Worm (Caenorhabditis elegans) whole organism, L3 larva: ENCODE results near the gene srj-10.
A peak's percentile ranks its signal among the peaks of the same experiment; 100 is the strongest.

ENCODE experiments used
- R02D3.7 ChIP-seq: fragments of 150-350 bp; optimal IDR thresholded peaks from 2 replicates; lab custom pipeline; 2014; ENCODE audit warnings: missing biosample characterization, missing genetic modification characterization
- ZK546.5 ChIP-seq: sonication (generic microtip); optimal IDR thresholded peaks from 2 replicates; lab custom pipeline; 2017; ENCODE audit warnings: missing biosample characterization, missing genetic modification characterization
- fkh-10 ChIP-seq: sonication (generic microtip); optimal IDR thresholded peaks from 2 replicates; lab custom pipeline; 2017; ENCODE audit warnings: missing biosample characterization, missing genetic modification reagents, missing genetic modification characterization
- fkh-2 ChIP-seq: fragments of 150-350 bp; optimal IDR thresholded peaks from 2 replicates; lab custom pipeline; 2014; ENCODE audit warnings: missing biosample characterization, missing genetic modification reagents, missing genetic modification characterization
- fos-1 ChIP-seq: fragments of 150-350 bp; optimal IDR thresholded peaks from 2 replicates; lab custom pipeline; 2014; ENCODE audit warnings: missing biosample characterization, missing genetic modification characterization
- jun-1 ChIP-seq: fragments of 150-350 bp; optimal IDR thresholded peaks from 2 replicates; lab custom pipeline; 2014; ENCODE audit warnings: missing biosample characterization, missing genetic modification reagents, missing genetic modification characterization
- mdl-1 ChIP-seq: fragments of 150-350 bp; optimal IDR thresholded peaks from 2 replicates; lab custom pipeline; 2014; ENCODE audit warnings: missing biosample characterization, missing genetic modification characterization
- nhr-67 ChIP-seq: fragments of 150-350 bp; optimal IDR thresholded peaks from 2 replicates; lab custom pipeline; 2014; ENCODE audit warnings: missing biosample characterization, missing genetic modification characterization
- unc-39 ChIP-seq: sonication (generic microtip); optimal IDR thresholded peaks from 4 replicates; lab custom pipeline; 2017; ENCODE audit warnings: missing biosample characterization, missing genetic modification characterization
- zag-1 ChIP-seq: fragments of 150-350 bp; optimal IDR thresholded peaks from 2 replicates; lab custom pipeline; 2014; ENCODE audit warnings: missing biosample characterization, missing genetic modification characterization

DNA sequence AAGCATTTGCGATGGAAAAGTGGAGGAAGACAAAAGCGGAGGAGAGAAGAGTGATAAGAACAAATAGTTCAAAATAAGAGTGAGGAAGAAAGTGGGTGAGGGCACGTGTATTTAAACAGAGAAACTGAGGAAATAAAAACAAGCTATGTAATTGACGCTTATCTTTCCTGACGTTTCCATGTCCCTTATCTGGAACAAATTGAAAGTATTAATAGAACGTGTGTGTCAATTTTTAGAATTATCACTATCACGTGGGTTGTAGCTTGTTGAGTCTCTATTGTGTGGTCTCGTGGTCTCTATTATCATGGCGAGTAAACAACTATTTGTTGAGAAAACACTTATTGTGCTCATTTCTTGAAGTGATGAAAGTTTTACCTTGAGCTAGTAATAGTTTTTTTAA, 27.9 kb downstream of the srj-10 start, which contains the start of gene T10C6.15:
- TF ChIP-seq R02D3.7 (tag; lab: Kevin White, UChicago) = no peak
- TF ChIP-seq fkh-2 (tag; lab: Kevin White, UChicago) = no peak
- no peak for TF ChIP-seq ZK546.5 (tag; lab: Kevin White, UChicago)
- no peak for TF ChIP-seq fos-1 (tag; lab: Kevin White, UChicago)
- TF ChIP-seq nhr-67 = no peak
- TF ChIP-seq mdl-1 (tag; lab: Kevin White, UChicago) = no peak
- no peak for TF ChIP-seq zag-1
- TF ChIP-seq unc-39 (tag; lab: Kevin White, UChicago) = no peak
- TF ChIP-seq fkh-10 (GFP tag; lab: Kevin White, UChicago) = no peak
- peak; percentile 82 for TF ChIP-seq jun-1
